Worm (Caenorhabditis elegans) whole organism, L4 larva: ENCODE measurements around the gene C55A6.1.

Source experiments
- F26F4.8 ChIP-seq: fragments of 200-800 bp; sonication (Bioruptor generic); conservative IDR thresholded peaks from 2 replicates; pipeline ENCODE4 v1.3.6; 2022; ENCODE audit warnings: missing genetic modification characterization, missing compliant biosample characterization
- F49E8.2 ChIP-seq: sonication (generic microtip); optimal IDR thresholded peaks from 2 replicates; lab custom pipeline; 2016; ENCODE audit warnings: missing compliant biosample characterization, mild to moderate bottlenecking, missing genetic modification characterization, borderline replicate concordance
- R02D3.7 ChIP-seq: fragments of 150-350 bp; sonication (generic microtip); optimal IDR thresholded peaks from 3 replicates; lab custom pipeline; 2014; ENCODE audit warnings: missing biosample characterization, missing genetic modification characterization
- T20F7.1 ChIP-seq: fragments of 200-800 bp; sonication (Bioruptor generic); optimal IDR thresholded peaks from 2 replicates; lab custom pipeline; 2018; ENCODE audit warnings: mild to moderate bottlenecking, missing genetic modification characterization, missing compliant biosample characterization
- ZK546.5 ChIP-seq, 2 experiments: sonication (generic microtip); optimal IDR thresholded peaks; 2 replicates each; lab custom pipeline; 2017; ENCODE audit warnings: missing biosample characterization in 2 of 2, missing genetic modification characterization in 2 of 2
- aha-1 ChIP-seq: fragments of 150-350 bp; peaks from one replicate; lab custom pipeline; 2014; ENCODE audit warnings: missing biosample characterization, missing genetic modification characterization
- ama-1 ChIP-seq: fragments of 150-350 bp; optimal IDR thresholded peaks from 2 replicates; lab custom pipeline; 2014; ENCODE audit warnings: inconsistent platforms, mixed read lengths
- ceh-20 ChIP-seq: fragments of 200-800 bp; sonication (Bioruptor generic); IDR thresholded peaks from 2 replicates; pipeline ENCODE4 v1.3.6; 2022; ENCODE audit warnings: missing genetic modification reagents, missing genetic modification characterization, missing compliant biosample characterization
- ceh-32 ChIP-seq: sonication (generic microtip); optimal IDR thresholded peaks from 2 replicates; lab custom pipeline; 2016; ENCODE audit warnings: mild to moderate bottlenecking, missing genetic modification characterization, missing compliant biosample characterization; ENCODE audit not compliant: poor library complexity
- ceh-44 ChIP-seq: fragments of 200-800 bp; sonication (Bioruptor generic); IDR thresholded peaks from 2 replicates; pipeline ENCODE4 v1.3.6; 2022; ENCODE audit warnings: missing genetic modification reagents, missing genetic modification characterization, missing compliant biosample characterization
- ctbp-1 ChIP-seq: fragments of 200-800 bp; sonication (Bioruptor generic); IDR thresholded peaks from 2 replicates; pipeline ENCODE4 v1.3.6; 2022; ENCODE audit warnings: missing genetic modification reagents, missing genetic modification characterization, missing compliant biosample characterization
- daf-16 ChIP-seq, 3 experiments: sonication (generic microtip); optimal IDR thresholded peaks; 2 replicates each; lab custom pipeline; 2016 to 2017; ENCODE audit warnings: missing genetic modification characterization in 3 of 3, missing genetic modification reagents in 3 of 3, mild to moderate bottlenecking in 2 of 3, missing compliant biosample characterization in 2 of 3, missing biosample characterization in 1 of 3, moderate library complexity in 1 of 3
- dmd-6 ChIP-seq: fragments of 200-800 bp; sonication (Bioruptor generic); IDR thresholded peaks from 2 replicates; pipeline ENCODE4 v1.3.6; 2022; ENCODE audit warnings: missing genetic modification reagents, missing genetic modification characterization, missing compliant biosample characterization
- dpl-1 ChIP-seq: fragments of 150-350 bp; optimal IDR thresholded peaks from 2 replicates; lab custom pipeline; 2014; ENCODE audit warnings: missing biosample characterization, missing genetic modification reagents, missing genetic modification characterization
- duxl-1 ChIP-seq: sonication (generic microtip); optimal IDR thresholded peaks from 2 replicates; lab custom pipeline; 2016; ENCODE audit warnings: mild to moderate bottlenecking, missing genetic modification characterization, moderate library complexity, missing compliant biosample characterization; ENCODE audit not compliant: poor library complexity
- dve-1 ChIP-seq: sonication (generic microtip); optimal IDR thresholded peaks from 2 replicates; lab custom pipeline; 2017; ENCODE audit warnings: antibody characterized with exemption, mild to moderate bottlenecking, missing genetic modification characterization, missing compliant biosample characterization; ENCODE audit not compliant: insufficient read depth
- egl-27 ChIP-seq: sonication (generic microtip); optimal IDR thresholded peaks from 3 replicates; lab custom pipeline; 2017; ENCODE audit warnings: missing biosample characterization, missing genetic modification reagents, missing genetic modification characterization
- hif-1 ChIP-seq, 2 experiments: sonication (generic microtip); optimal IDR thresholded peaks; 2 replicates each; lab custom pipeline; 2016 to 2017; ENCODE audit warnings: missing compliant biosample characterization in 2 of 2, missing genetic modification characterization in 2 of 2, missing genetic modification reagents in 2 of 2, missing genotype in 2 of 2, mild to moderate bottlenecking in 1 of 2
- hlh-11 ChIP-seq: fragments of 200-800 bp; sonication (Bioruptor generic); optimal IDR thresholded peaks from 2 replicates; lab custom pipeline; 2018; ENCODE audit warnings: mild to moderate bottlenecking, missing genetic modification characterization, missing compliant biosample characterization
- hlh-30 ChIP-seq: sonication (generic microtip); optimal IDR thresholded peaks from 2 replicates; lab custom pipeline; 2017; ENCODE audit warnings: antibody characterized with exemption, mild to moderate bottlenecking, missing genetic modification characterization, missing compliant biosample characterization; ENCODE audit not compliant: insufficient read depth
- hmg-1.1 ChIP-seq: fragments of 200-800 bp; sonication (Bioruptor generic); IDR thresholded peaks from 2 replicates; pipeline ENCODE4 v1.3.6; 2022; ENCODE audit warnings: missing genetic modification reagents, missing genetic modification characterization, missing compliant biosample characterization
- lin-1 ChIP-seq: fragments of 200-800 bp; sonication (Bioruptor generic); IDR thresholded peaks from 2 replicates; pipeline ENCODE4 v1.3.6; 2022; ENCODE audit warnings: missing genetic modification reagents, missing genetic modification characterization, missing compliant biosample characterization
- lin-38 ChIP-seq: fragments of 200-800 bp; sonication (Bioruptor generic); IDR thresholded peaks from 2 replicates; pipeline ENCODE4 v1.3.6; 2022; ENCODE audit warnings: missing genetic modification reagents, missing genetic modification characterization, missing compliant biosample characterization
- lin-39 ChIP-seq: fragments of 150-350 bp; optimal IDR thresholded peaks from 2 replicates; lab custom pipeline; 2014; ENCODE audit warnings: missing biosample characterization, missing genetic modification reagents, missing genetic modification characterization
- lsy-2 ChIP-seq, 2 experiments: fragments of 150-350 bp in 1 of 2; sonication (generic microtip) in 1 of 2; optimal IDR thresholded peaks; 2 replicates each; lab custom pipeline; 2014 to 2017; ENCODE audit warnings: missing biosample characterization in 2 of 2, missing genetic modification characterization in 2 of 2
- mdl-1 ChIP-seq, 2 experiments: fragments of 150-350 bp in 1 of 2; sonication (generic microtip) in 1 of 2; optimal IDR thresholded peaks; 2 replicates each; lab custom pipeline; 2014 to 2017; ENCODE audit warnings: missing biosample characterization in 2 of 2, missing genetic modification characterization in 2 of 2
- mep-1 ChIP-seq: fragments of 150-350 bp; sonication (generic microtip); optimal IDR thresholded peaks from 3 replicates; lab custom pipeline; 2014; ENCODE audit warnings: missing biosample characterization, missing genetic modification characterization
- mes-2 ChIP-seq: sonication (generic microtip); optimal IDR thresholded peaks from 2 replicates; lab custom pipeline; 2016; ENCODE audit warnings: missing genotype, mild to moderate bottlenecking, missing genetic modification characterization, missing compliant biosample characterization; ENCODE audit not compliant: poor library complexity, severe bottlenecking
- mxl-3 ChIP-seq: fragments of 200-800 bp; sonication (Bioruptor generic); optimal IDR thresholded peaks from 2 replicates; lab custom pipeline; 2018; ENCODE audit warnings: mild to moderate bottlenecking, missing genetic modification characterization, missing compliant biosample characterization
- nhr-10 ChIP-seq: fragments of 150-350 bp; optimal IDR thresholded peaks from 2 replicates; lab custom pipeline; 2014; ENCODE audit warnings: missing biosample characterization, missing genetic modification characterization
- nhr-11 ChIP-seq: fragments of 150-350 bp; optimal IDR thresholded peaks from 2 replicates; lab custom pipeline; 2014; ENCODE audit warnings: missing biosample characterization, missing genetic modification characterization
- nhr-237 ChIP-seq: sonication (generic microtip); optimal IDR thresholded peaks from 2 replicates; lab custom pipeline; 2017; ENCODE audit warnings: missing biosample characterization, missing genetic modification characterization
- nhr-25 ChIP-seq: sonication (generic microtip); optimal IDR thresholded peaks from 2 replicates; lab custom pipeline; 2017; ENCODE audit warnings: missing genetic modification characterization, mild to moderate bottlenecking, missing compliant biosample characterization, antibody characterized with exemption, moderate library complexity, borderline replicate concordance; ENCODE audit not compliant: insufficient read depth
- nhr-41 ChIP-seq: fragments of 200-800 bp; sonication (Bioruptor generic); IDR thresholded peaks from 2 replicates; pipeline ENCODE4 v1.3.6; 2022; ENCODE audit warnings: missing genetic modification reagents, missing genetic modification characterization, missing compliant biosample characterization
- nhr-48 ChIP-seq: sonication (generic microtip); optimal IDR thresholded peaks from 2 replicates; lab custom pipeline; 2016; ENCODE audit warnings: mild to moderate bottlenecking, missing genetic modification characterization, missing compliant biosample characterization
- nhr-6 ChIP-seq: fragments of 150-350 bp; optimal IDR thresholded peaks from 2 replicates; lab custom pipeline; 2014; ENCODE audit warnings: missing biosample characterization, missing genetic modification characterization
- pqm-1 ChIP-seq: sonication (generic microtip); optimal IDR thresholded peaks from 2 replicates; lab custom pipeline; 2017; ENCODE audit warnings: missing biosample characterization, missing genetic modification characterization
- rbr-2 ChIP-seq: sonication (generic microtip); optimal IDR thresholded peaks from 2 replicates; lab custom pipeline; 2016; ENCODE audit warnings: missing genotype, missing genetic modification characterization, missing compliant biosample characterization
- skn-1 ChIP-seq: fragments of 150-350 bp; optimal IDR thresholded peaks from 2 replicates; lab custom pipeline; 2014; ENCODE audit warnings: missing biosample characterization, missing genetic modification characterization
- snpc-4 ChIP-seq: fragments of 150-350 bp; optimal IDR thresholded peaks from 2 replicates; lab custom pipeline; 2014; ENCODE audit warnings: missing biosample characterization, missing genetic modification characterization
- unc-130 ChIP-seq: sonication (generic microtip); optimal IDR thresholded peaks from 2 replicates; lab custom pipeline; 2016; ENCODE audit warnings: missing genetic modification reagents, missing genetic modification characterization, missing compliant biosample characterization
- unc-62 ChIP-seq, 3 experiments: fragments of 150-350 bp in 1 of 3; sonication (generic microtip); optimal IDR thresholded peaks in 2 of 3; peaks in 1 of 3; 1 replicate in 1 of 3; 2 replicates in 2 of 3; lab custom pipeline; 2014 to 2017; ENCODE audit warnings: missing biosample characterization in 3 of 3, missing genetic modification characterization in 3 of 3, missing genetic modification reagents in 3 of 3, missing genotype in 1 of 3
- vab-7 ChIP-seq: fragments of 200-800 bp; sonication (Bioruptor generic); IDR thresholded peaks from 2 replicates; pipeline ENCODE4 v1.3.6; 2022; ENCODE audit warnings: missing genetic modification reagents, missing genetic modification characterization, missing compliant biosample characterization
- zfp-3 ChIP-seq: fragments of 200-800 bp; sonication (Bioruptor generic); conservative IDR thresholded peaks from 2 replicates; pipeline ENCODE4 v1.3.6; 2022; ENCODE audit warnings: missing genetic modification reagents, missing genetic modification characterization, missing compliant biosample characterization
- ztf-7 ChIP-seq: fragments of 150-350 bp; optimal IDR thresholded peaks from 2 replicates; lab custom pipeline; 2014; ENCODE audit warnings: missing biosample characterization, missing genetic modification characterization

The C55A6.1 gene

DNA sequence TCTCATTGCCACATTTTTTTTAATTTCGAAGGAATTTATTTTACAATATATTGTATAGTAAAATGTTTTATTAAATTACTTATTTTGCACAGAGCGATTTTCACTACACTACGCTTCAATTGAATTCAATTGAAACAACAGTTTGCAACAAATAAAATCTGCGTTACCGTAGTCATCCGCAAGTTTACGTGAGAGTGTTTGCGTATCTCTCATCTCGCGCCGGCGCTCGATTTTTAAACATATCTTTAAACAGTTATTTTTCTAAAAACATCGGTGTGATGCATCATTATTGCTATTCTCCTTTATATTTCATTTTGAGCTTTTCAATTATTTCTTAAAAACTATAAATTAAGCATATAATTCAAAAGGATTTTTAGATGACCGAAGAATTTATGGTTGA, 49.5 kb upstream of the C55A6.1 start, which contains the start of gene duo-1:
duo-1 (plus strand) TSS at position 371 of the 400 bp plus-strand sequence.
- TF ChIP-seq snpc-4 (tag; lab: Kevin White, UChicago): no peak
- TF ChIP-seq T20F7.1 (GFP tag; lab: Kevin White, UChicago): no peak
- no peak for TF ChIP-seq ZK546.5 (tag; optimal IDR thresholded peaks at IDR 0.05; lab: Kevin White, UChicago)
- peak; percentile 46 for TF ChIP-seq unc-130 (GFP tag; lab: Kevin White, UChicago)

- TF ChIP-seq zfp-3 (GFP tag; lab: Robert Waterston, UW) (no peak), skn-1 (no peak), duxl-1 (no peak), dve-1 (tag; lab: Kevin White, UChicago) (no peak), nhr-25 (no peak), lin-39 (tag; lab: Kevin White, UChicago) (no peak), lin-38 (no peak), aha-1 (tag; lab: Kevin White, UChicago) (no peak), ceh-44 (GFP tag; lab: Robert Waterston, UW) (no peak), nhr-11 (tag; lab: Kevin White, UChicago) (no peak), unc-130 (GFP tag; lab: Kevin White, UChicago) (no peak), nhr-41 (GFP tag; lab: Robert Waterston, UW) (no peak), R02D3.7 (tag; lab: Kevin White, UChicago) (no peak)
These were observed 47.6 kb upstream of the C55A6.1 start, which contains the start of gene srx-85 for ce11 chrV:11552379-11552778. srx-85 (plus strand) TSS chrV:11552679.

DNA sequence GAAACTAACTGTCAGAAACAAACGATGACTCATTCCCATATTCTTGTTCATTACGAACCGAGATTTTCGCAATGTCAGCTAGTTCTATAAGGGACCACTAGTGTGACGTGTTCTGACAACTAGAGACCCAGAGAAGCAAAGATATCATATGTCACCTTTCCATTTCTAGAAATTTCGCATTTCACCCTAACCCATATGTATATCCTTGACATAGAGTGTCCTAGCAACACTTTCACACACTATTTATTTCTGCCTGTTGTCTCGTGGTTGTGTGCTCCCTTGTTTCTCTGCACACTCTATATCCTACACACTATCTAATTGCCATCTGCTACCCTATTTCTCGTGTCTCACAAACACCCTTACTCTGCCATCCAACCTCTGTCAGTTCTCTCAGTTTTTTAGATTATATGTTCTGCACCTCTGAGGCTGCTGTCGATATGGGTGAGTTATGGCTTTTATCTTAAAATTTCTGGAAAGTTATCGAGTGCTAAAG, 44.2 kb upstream of the C55A6.1 start, which contains the start of the genes F38B7.17 and F38B7.3:
F38B7.17 (minus strand) TSS at position 51 of the 493 bp plus-strand sequence.
F38B7.3 (plus strand) TSS at position 194 of the 493 bp plus-strand sequence.
- TF ChIP-seq ama-1 (lab: Kevin White, UChicago) (peak; percentile 26), F26F4.8 (GFP tag; lab: Robert Waterston, UW) (no peak), T20F7.1 (GFP tag; lab: Kevin White, UChicago) (peak; percentile 39), ceh-32 (no peak), mdl-1 (tag; optimal IDR thresholded peaks at IDR 0.05; lab: Kevin White, UChicago) (peak; percentile 66 to 91), ceh-20 (GFP tag; lab: Robert Waterston, UW) (no peak), hlh-30 (tag; lab: Kevin White, UChicago) (peak; percentile 93), mxl-3 (GFP tag; lab: Kevin White, UChicago) (peak; percentile 63), hif-1 (tag; optimal IDR thresholded peaks at IDR 0.05; lab: Kevin White, UChicago) (no peak), daf-16 (GFP tag; optimal IDR thresholded peaks at IDR 0.05; lab: Kevin White, UChicago) (no peak), daf-16 (tag; optimal IDR thresholded peaks at IDR 0.05; lab: Kevin White, UChicago) (peak; percentile 85), dpl-1 (peak; percentile 27), F49E8.2 (tag; lab: Kevin White, UChicago) (no peak), lin-1 (GFP tag; lab: Robert Waterston, UW) (no peak), dmd-6 (GFP tag; lab: Robert Waterston, UW) (peak; percentile 55), lsy-2 (tag; optimal IDR thresholded peaks at IDR 0.05; lab: Kevin White, UChicago) (peak in 1 of 2 experiments; percentile 61), mes-2 (tag; lab: Kevin White, UChicago) (peak; percentile 46), pqm-1 (peak; percentile 66), nhr-11 (tag; lab: Kevin White, UChicago) (peak; percentile 60), mep-1 (tag; lab: Kevin White, UChicago) (peak; percentile 48), nhr-6 (tag; lab: Kevin White, UChicago) (peak; percentile 27), nhr-237 (tag; lab: Kevin White, UChicago) (no peak), egl-27 (tag; lab: Kevin White, UChicago) (no peak), unc-62 (GFP tag; optimal IDR thresholded peaks at IDR 0.05 in 1 of 2; lab: Kevin White, UChicago) (peak in 1 of 2 experiments; percentile 52), unc-62 (tag; optimal IDR thresholded peaks at IDR 0.05; lab: Kevin White, UChicago) (no peak), nhr-10 (tag; lab: Kevin White, UChicago) (no peak), nhr-25 (peak; percentile 63), ctbp-1 (GFP tag; lab: Robert Waterston, UW) (0 out of 2 replicates have a peak, but pooled peaks have one; percentile 44), ztf-7 (peak; percentile 7), vab-7 (GFP tag; lab: Robert Waterston, UW) (no peak), dve-1 (tag; lab: Kevin White, UChicago) (peak; percentile 83), hmg-1.1 (peak; percentile 41; the same call in 1 of the 2 replicates), rbr-2 (tag; lab: Kevin White, UChicago) (peak; percentile 61), nhr-48 (tag; lab: Kevin White, UChicago) (peak; percentile 17), hlh-11 (tag; lab: Kevin White, UChicago) (peak; percentile 85)
